Worm (Caenorhabditis elegans): ENCODE results near the gene rpb-6.

The rpb-6 gene

ce11 chrII:10558962-10559415, 20.2 kb upstream of the rpb-6 start (continued):
- TF ChIP-seq B0261.1 (tag; optimal IDR thresholded peaks at IDR 0.05) (no peak), lir-1 (GFP tag; conservative IDR thresholded peaks at IDR 0.05) (peak; percentile 51; the same call in 1 of the 2 replicates), ccch-3 (GFP tag; optimal IDR thresholded peaks at IDR 0.05) (no peak), F55B11.4 (tag; optimal IDR thresholded peaks at IDR 0.05; ENCODE audit: borderline replicate concordance, insufficient read depth) (no peak), lin-35 (GFP tag; optimal IDR thresholded peaks at IDR 0.05) (peak in 1 of 3 experiments; percentile 35), pbrm-1 (GFP tag; IDR thresholded peaks at IDR 0.05) (no peak), ekl-4 (GFP tag; IDR thresholded peaks at IDR 0.05) (peak; percentile 50; the same call in 1 of the 2 replicates), atf-7 (tag; optimal IDR thresholded peaks at IDR 0.05) (no peak), lin-54 (GFP tag; optimal IDR thresholded peaks at IDR 0.05) (no peak), Y53F4B.3 (GFP tag; IDR thresholded peaks at IDR 0.05) (no peak), sea-2 (GFP tag; IDR thresholded peaks at IDR 0.05) (no peak), F52B5.7 (tag; optimal IDR thresholded peaks at IDR 0.05) (peak; percentile 2), ztf-6 (GFP tag; IDR thresholded peaks at IDR 0.05) (no peak), hmg-1.2 (GFP tag; IDR thresholded peaks at IDR 0.05) (peak; percentile 62), madf-8 (GFP tag; conservative IDR thresholded peaks at IDR 0.05) (no peak), Y95B8A.8 (GFP tag; IDR thresholded peaks at IDR 0.05) (0 out of 2 replicates have a peak, but pooled peaks have one; percentile 24), snpc-4 (GFP tag; optimal IDR thresholded peaks at IDR 0.05) (no peak), snpc-4 (tag; optimal IDR thresholded peaks at IDR 0.05) (peak in 1 of 4 experiments; percentile 39), attf-5 (GFP tag; optimal IDR thresholded peaks at IDR 0.05) (peak; percentile 37), F49E8.2 (tag; optimal IDR thresholded peaks at IDR 0.05; ENCODE audit: insufficient read depth) (no peak), chd-7 (tag; optimal IDR thresholded peaks at IDR 0.05) (peak; percentile 38), C17E4.6 (GFP tag; IDR thresholded peaks at IDR 0.05) (no peak)

ce11 chrII:10559671-10560184, 19.5 kb upstream of the rpb-6 start:
- TF ChIP-seq nhr-80 (tag; optimal IDR thresholded peaks at IDR 0.05), result no peak
- TF ChIP-seq bed-1 (GFP tag; IDR thresholded peaks at IDR 0.05), result no peak
- no peak for TF ChIP-seq ztf-6 (GFP tag; IDR thresholded peaks at IDR 0.05)
- TF ChIP-seq D2030.7 (GFP tag; IDR thresholded peaks at IDR 0.05), result no peak
- no peak for TF ChIP-seq dpff-1 (tag; optimal IDR thresholded peaks at IDR 0.05)
- TF ChIP-seq ztf-22 (GFP tag; optimal IDR thresholded peaks at IDR 0.05), result no peak
- no peak for TF ChIP-seq tlf-1 (GFP tag; optimal IDR thresholded peaks at IDR 0.05)
- TF ChIP-seq F49E8.2 (tag; optimal IDR thresholded peaks at IDR 0.05; ENCODE audit: insufficient read depth), result peak; percentile 81
- peak; percentile 9 for TF ChIP-seq tbp1 (GFP tag; optimal IDR thresholded peaks at IDR 0.05)
- no peak for TF ChIP-seq xnd-1 (tag; optimal IDR thresholded peaks at IDR 0.05)
- no peak for TF ChIP-seq hlh-12 (tag; optimal IDR thresholded peaks at IDR 0.05)
- peak; percentile 23; the same call in 1 of the 2 replicates for TF ChIP-seq nfyb-1 (GFP tag; IDR thresholded peaks at IDR 0.05)
- no peak for TF ChIP-seq Y53F4B.3 (GFP tag; IDR thresholded peaks at IDR 0.05)
- peak; percentile 4 for TF ChIP-seq nhr-90 (tag; optimal IDR thresholded peaks at IDR 0.05)
- 0 out of 2 replicates have a peak, but pooled peaks have one; percentile 60 for TF ChIP-seq ekl-4 (GFP tag; IDR thresholded peaks at IDR 0.05)
- TF ChIP-seq rpc-1 (optimal IDR thresholded peaks at IDR 0.05), result no peak
- TF ChIP-seq rpc-1 (tag; optimal IDR thresholded peaks at IDR 0.05), result no peak
- no peak for TF ChIP-seq F22D6.2 (tag; optimal IDR thresholded peaks at IDR 0.05)
- no peak for TF ChIP-seq cebp-2 (GFP tag; IDR thresholded peaks at IDR 0.05)
- no peak for TF ChIP-seq F57C9.4 (tag; optimal IDR thresholded peaks at IDR 0.05)
- TF ChIP-seq ceh-40 (GFP tag; IDR thresholded peaks at IDR 0.05), result peak; percentile 68; the same call in 1 of the 2 replicates
- TF ChIP-seq hrde-1 (tag; optimal IDR thresholded peaks at IDR 0.05; ENCODE audit: borderline replicate concordance), result peak; percentile 54
- TF ChIP-seq attf-3 (GFP tag; conservative IDR thresholded peaks at IDR 0.05), result no peak
- no peak for TF ChIP-seq hlh-26 (GFP tag; conservative IDR thresholded peaks at IDR 0.05)
- TF ChIP-seq snpc-1.1 (tag; optimal IDR thresholded peaks at IDR 0.05; ENCODE audit: insufficient read depth), result no peak
- TF ChIP-seq nhr-120 (GFP tag; IDR thresholded peaks at IDR 0.05), result no peak
- no peak for TF ChIP-seq nfya-1 (tag; optimal IDR thresholded peaks at IDR 0.05; ENCODE audit: borderline replicate concordance, insufficient read depth)
- TF ChIP-seq T26A5.8 (tag; optimal IDR thresholded peaks at IDR 0.05), result no peak
- 0 out of 2 replicates have a peak, but pooled peaks have one; percentile 39 for TF ChIP-seq Y79H2A.3 (GFP tag; conservative IDR thresholded peaks at IDR 0.05)
- no peak for TF ChIP-seq F10E7.11 (tag; optimal IDR thresholded peaks at IDR 0.05)

Data from whole organism, young adult.